Worm (Caenorhabditis elegans): ENCODE measurements around the gene W04E12.2.

DNA sequence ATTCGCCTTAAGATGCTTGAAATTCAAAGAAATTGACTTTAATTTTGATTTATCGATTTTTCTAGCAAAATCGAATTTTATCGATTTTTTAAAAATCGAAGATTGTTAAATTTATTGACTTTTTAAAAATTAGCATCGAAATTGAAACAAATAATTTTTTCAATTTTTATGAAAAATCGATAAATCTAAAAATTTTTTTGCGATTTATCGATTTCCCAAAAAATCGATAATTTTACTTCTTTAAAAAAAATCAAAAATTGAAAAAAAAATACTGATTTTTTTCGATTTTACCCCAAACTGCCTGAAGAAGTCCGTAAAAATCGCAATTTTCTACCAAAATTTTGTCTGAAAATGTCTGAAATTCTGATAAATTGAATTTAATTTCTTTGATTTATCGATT is 49.0 kb downstream of the W04E12.2 start:
- TF ChIP-seq sdc-2 (tag; optimal IDR thresholded peaks at IDR 0.05) (no peak), pha-4 (tag; optimal IDR thresholded peaks at IDR 0.05) (no peak), elt-2 (tag; optimal IDR thresholded peaks at IDR 0.05) (no peak), unc-55 (GFP tag; optimal IDR thresholded peaks at IDR 0.05) (no peak), ama-1 (optimal IDR thresholded peaks at IDR 0.05) (no peak), C38D4.7 (GFP tag; optimal IDR thresholded peaks at IDR 0.05) (no peak), fkh-10 (GFP tag; optimal IDR thresholded peaks at IDR 0.05) (no peak), ceh-22 (tag; optimal IDR thresholded peaks at IDR 0.05) (no peak), pag-3 (tag; optimal IDR thresholded peaks at IDR 0.05; ENCODE audit: borderline replicate concordance) (no peak)
